Worm (Caenorhabditis elegans) whole organism, L3 larva: ENCODE measurements around the gene F07C6.4.

ENCODE experiments used
- ZK546.5 ChIP-seq: sonication (generic microtip); optimal IDR thresholded peaks from 2 replicates; lab custom pipeline; 2017; ENCODE audit warnings: missing biosample characterization, missing genetic modification characterization
- ama-1 ChIP-seq: fragments of 150-350 bp; optimal IDR thresholded peaks from 2 replicates; lab custom pipeline; 2018
- ceh-9 ChIP-seq: sonication (generic microtip); optimal IDR thresholded peaks from 2 replicates; lab custom pipeline; 2018; ENCODE audit warnings: missing biosample characterization, missing genetic modification characterization
- elt-1 ChIP-seq: fragments of 150-350 bp; optimal IDR thresholded peaks from 2 replicates; lab custom pipeline; 2014; ENCODE audit warnings: missing biosample characterization, missing genetic modification characterization
- elt-3 ChIP-seq, 3 experiments: fragments of 150-350 bp in 1 of 3; sonication (generic microtip) in 2 of 3; optimal IDR thresholded peaks; 2 replicates in 2 of 3; 4 replicates in 1 of 3; lab custom pipeline; 2014 to 2017; ENCODE audit warnings: missing biosample characterization in 3 of 3, missing genetic modification characterization in 3 of 3
- fkh-10 ChIP-seq: sonication (generic microtip); optimal IDR thresholded peaks from 2 replicates; lab custom pipeline; 2017; ENCODE audit warnings: missing biosample characterization, missing genetic modification reagents, missing genetic modification characterization
- lsy-12 ChIP-seq: sonication (generic microtip); optimal IDR thresholded peaks from 2 replicates; lab custom pipeline; 2016; ENCODE audit warnings: mild to moderate bottlenecking, missing genetic modification characterization, missing compliant biosample characterization
- mdl-1 ChIP-seq: fragments of 150-350 bp; optimal IDR thresholded peaks from 2 replicates; lab custom pipeline; 2014; ENCODE audit warnings: missing biosample characterization, missing genetic modification characterization
- nhr-12 ChIP-seq: fragments of 150-350 bp; optimal IDR thresholded peaks from 2 replicates; lab custom pipeline; 2014; ENCODE audit warnings: missing biosample characterization, missing genetic modification characterization
- nhr-237 ChIP-seq: fragments of 150-350 bp; optimal IDR thresholded peaks from 2 replicates; lab custom pipeline; 2014; ENCODE audit warnings: missing biosample characterization, missing genetic modification characterization
- nhr-76 ChIP-seq: fragments of 150-350 bp; sonication (generic microtip); optimal IDR thresholded peaks from 5 replicates; lab custom pipeline; 2014; ENCODE audit warnings: missing biosample characterization, missing genetic modification characterization
- pha-4 ChIP-seq: fragments of 150-350 bp; optimal IDR thresholded peaks from 2 replicates; lab custom pipeline; 2014; ENCODE audit warnings: missing biosample characterization, missing genetic modification reagents, missing genetic modification characterization
- snpc-4 ChIP-seq: fragments of 150-350 bp; optimal IDR thresholded peaks from 2 replicates; lab custom pipeline; 2014; ENCODE audit warnings: missing biosample characterization, missing genetic modification characterization

DNA sequence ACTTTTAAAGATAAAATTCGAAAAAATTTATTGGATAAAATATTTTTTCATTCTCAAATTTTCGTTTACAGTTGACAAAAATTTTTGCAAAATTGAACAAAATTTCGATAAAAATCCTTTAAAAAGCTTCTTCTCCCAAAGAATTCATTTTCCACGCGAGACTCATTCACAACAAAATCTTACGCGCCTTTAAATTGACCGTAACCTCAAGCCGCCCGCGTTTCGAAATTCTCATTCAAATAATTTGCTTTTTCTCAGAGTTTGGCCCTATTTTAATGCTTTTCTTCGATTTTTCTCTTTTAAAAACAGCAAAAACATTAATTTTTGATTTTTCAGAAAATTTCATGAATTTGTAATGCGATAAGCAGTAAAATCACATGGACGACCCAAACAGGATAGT, at the start of gene F07C6.4:
- no peak for TF ChIP-seq snpc-4 (tag; lab: Kevin White, UChicago)
- TF ChIP-seq fkh-10 (GFP tag; lab: Kevin White, UChicago) = no peak
- TF ChIP-seq ama-1 = no peak
- no peak for TF ChIP-seq pha-4 (tag; lab: Kevin White, UChicago)
- TF ChIP-seq ceh-9 (tag; lab: Kevin White, UChicago) = no peak
- TF ChIP-seq lsy-12 (tag; lab: Kevin White, UChicago) = no peak
- TF ChIP-seq elt-3 (tag; optimal IDR thresholded peaks at IDR 0.05; lab: Kevin White, UChicago) = no peak
- TF ChIP-seq mdl-1 = no peak
- no peak for TF ChIP-seq ZK546.5 (tag; lab: Kevin White, UChicago)
- no peak for TF ChIP-seq nhr-76
- no peak for TF ChIP-seq nhr-237
- TF ChIP-seq elt-1 (tag; lab: Kevin White, UChicago) = no peak
- no peak for TF ChIP-seq nhr-12 (tag; lab: Kevin White, UChicago)
